Fruit fly (Drosophila melanogaster): Measurements from ENCODE around the gene Efr.

Gene Efr

dm6 chrX:6224225-6225190 lies 4.8 kb downstream of the Efr start, which contains the start of gene sqh (continued):
- peak; percentile 84 for TF ChIP-seq vri (GFP tag; optimal IDR thresholded peaks at IDR 0.05)
- peak; percentile 91 for TF ChIP-seq eg (GFP tag; IDR thresholded peaks at IDR 0.05)
- TF ChIP-seq CG32006 (GFP tag; optimal IDR thresholded peaks at IDR 0.05) = peak; percentile 93
- peak; percentile 87 for TF ChIP-seq Hr4 (GFP tag; optimal IDR thresholded peaks at IDR 0.05)
- peak; percentile 88 for TF ChIP-seq Sox14 (GFP tag; optimal IDR thresholded peaks at IDR 0.05)
- TF ChIP-seq CG9139 (GFP tag; optimal IDR thresholded peaks at IDR 0.05) = peak; percentile 69
- TF ChIP-seq Blimp-1 (GFP tag; optimal IDR thresholded peaks at IDR 0.05) = peak; percentile 63
- TF ChIP-seq CG3032 (tag; optimal IDR thresholded peaks at IDR 0.05) = peak; percentile 81
- peak; percentile 85 for TF ChIP-seq topi (GFP tag; optimal IDR thresholded peaks at IDR 0.05)
- peak; percentile 89 for TF ChIP-seq Gug (GFP tag; IDR thresholded peaks at IDR 0.05)
- TF ChIP-seq CG11902 (GFP tag; optimal IDR thresholded peaks at IDR 0.05) = peak; percentile 65
- TF ChIP-seq CG8119 (GFP tag; IDR thresholded peaks at IDR 0.05) = peak; percentile 94
- TF ChIP-seq ss (GFP tag; optimal IDR thresholded peaks at IDR 0.05) = peak; percentile 82 to 91
- peak; percentile 61 for TF ChIP-seq Ets21C (GFP tag; optimal IDR thresholded peaks at IDR 0.05)
- peak; percentile 97 for TF ChIP-seq Eip78C (GFP tag)
- peak; percentile 93 for TF ChIP-seq OdsH (GFP tag; optimal IDR thresholded peaks at IDR 0.05)
- peak; percentile 76 for TF ChIP-seq Hr39 (GFP tag; optimal IDR thresholded peaks at IDR 0.05)
- TF ChIP-seq CG6854 (GFP tag; optimal IDR thresholded peaks at IDR 0.05) = peak; percentile 56

dm6 chrX:6225472-6226049 lies 5.8 kb downstream of the Efr start, which contains the start of gene dtn:
Gene dtn (plus strand): TSS chrX:6225647.
- no peak for TF ChIP-seq dsx (GFP tag; optimal IDR thresholded peaks at IDR 0.05; ENCODE audit: poor library complexity, severe bottlenecking)
- peak; percentile 17; the same call in 1 of the 3 replicates for TF ChIP-seq CG8119 (GFP tag; IDR thresholded peaks at IDR 0.05)

- no peak for TF ChIP-seq Eip78C (GFP tag)
- TF ChIP-seq CG7368 (GFP tag; optimal IDR thresholded peaks at IDR 0.05) = no peak
- TF ChIP-seq CG31627 (GFP tag; optimal IDR thresholded peaks at IDR 0.05) = no peak
- TF ChIP-seq CG11294 (GFP tag; IDR thresholded peaks at IDR 0.05) = no peak
- no peak for TF ChIP-seq Sox14 (GFP tag; optimal IDR thresholded peaks at IDR 0.05)
- TF ChIP-seq dac (GFP tag; optimal IDR thresholded peaks at IDR 0.05) = no peak
- TF ChIP-seq esn (GFP tag; optimal IDR thresholded peaks at IDR 0.05) = no peak
- TF ChIP-seq acj6 (GFP tag; optimal IDR thresholded peaks at IDR 0.05) = no peak
These were observed 12.0 kb downstream of the Efr start for dm6 chrX:6231764-6232163.

dm6 chrX:6237015-6237414 lies 17.3 kb downstream of the Efr start, which contains the start of gene CG14445:
Gene CG14445 (plus strand): TSS chrX:6237315.
- no peak for TF ChIP-seq Sox14 (GFP tag; optimal IDR thresholded peaks at IDR 0.05)
- TF ChIP-seq pdm3 (GFP tag; optimal IDR thresholded peaks at IDR 0.05) = no peak
- TF ChIP-seq cyc (GFP tag; optimal IDR thresholded peaks at IDR 0.05) = no peak
- TF ChIP-seq fd85E (GFP tag; optimal IDR thresholded peaks at IDR 0.05) = no peak
- TF ChIP-seq acj6 (GFP tag; optimal IDR thresholded peaks at IDR 0.05) = no peak
- TF ChIP-seq CG10669 (GFP tag; optimal IDR thresholded peaks at IDR 0.05) = no peak
- TF ChIP-seq CG10631 (GFP tag; optimal IDR thresholded peaks at IDR 0.05) = no peak
- TF ChIP-seq CG16779 (tag; optimal IDR thresholded peaks at IDR 0.05) = no peak
- TF ChIP-seq Lpt (GFP tag; optimal IDR thresholded peaks at IDR 0.05) = no peak
- no peak for TF ChIP-seq CG8319 (GFP tag; optimal IDR thresholded peaks at IDR 0.05)
- no peak for TF ChIP-seq CG8119 (GFP tag; IDR thresholded peaks at IDR 0.05)
- TF ChIP-seq CG34406 (GFP tag; optimal IDR thresholded peaks at IDR 0.05) = no peak
- no peak for TF ChIP-seq topi (GFP tag; optimal IDR thresholded peaks at IDR 0.05)
- TF ChIP-seq esn (GFP tag; optimal IDR thresholded peaks at IDR 0.05) = no peak
- no peak for TF ChIP-seq fd59A (GFP tag; optimal IDR thresholded peaks at IDR 0.05)
- TF ChIP-seq Met (GFP tag; optimal IDR thresholded peaks at IDR 0.05) = no peak
- TF ChIP-seq Sox15 (GFP tag; optimal IDR thresholded peaks at IDR 0.05) = no peak

Data from whole organism, prepupa.